Fruit fly (Drosophila melanogaster): ENCODE data around the gene CG13599.

CG13599 gene

dm6 chr3R:23909347-23909862 is 22.0 kb upstream of the CG13599 start:
- TF ChIP-seq noc (tag; optimal IDR thresholded peaks at IDR 0.05), result no peak

- TF ChIP-seq noc (tag; optimal IDR thresholded peaks at IDR 0.05), result no peak
Measured at dm6 chr3R:23910260-23910887, 21.1 kb upstream of the CG13599 start.

dm6 chr3R:23911073-23911690 is 20.3 kb upstream of the CG13599 start:
- TF ChIP-seq noc (tag; optimal IDR thresholded peaks at IDR 0.05), result no peak

dm6 chr3R:23912349-23912748 is 19.1 kb upstream of the CG13599 start:
- TF ChIP-seq noc (tag; optimal IDR thresholded peaks at IDR 0.05), result no peak

dm6 chr3R:23914415-23915041 is 16.9 kb upstream of the CG13599 start:
- TF ChIP-seq noc (tag; optimal IDR thresholded peaks at IDR 0.05), result no peak

dm6 chr3R:23915042-23915428 is 16.4 kb upstream of the CG13599 start:
- peak; percentile 18 for TF ChIP-seq noc (tag; optimal IDR thresholded peaks at IDR 0.05)

dm6 chr3R:23915967-23916366 is 15.5 kb upstream of the CG13599 start:
- no peak for TF ChIP-seq noc (tag; optimal IDR thresholded peaks at IDR 0.05)

- TF ChIP-seq noc (tag; optimal IDR thresholded peaks at IDR 0.05), result no peak
Measured at dm6 chr3R:23919366-23919765, 12.1 kb upstream of the CG13599 start.

- no peak for TF ChIP-seq noc (tag; optimal IDR thresholded peaks at IDR 0.05)
Measured at dm6 chr3R:23920387-23920786, 11.1 kb upstream of the CG13599 start.

dm6 chr3R:23920874-23921539 is 10.4 kb upstream of the CG13599 start:
- no peak for TF ChIP-seq noc (tag; optimal IDR thresholded peaks at IDR 0.05)

dm6 chr3R:23921701-23922501 is 9.5 kb upstream of the CG13599 start:
- TF ChIP-seq noc (tag; optimal IDR thresholded peaks at IDR 0.05), result peak; percentile 81

dm6 chr3R:23922502-23923350 is 8.7 kb upstream of the CG13599 start, which contains the start of the genes sba and CG31141:
TSS of gene sba (minus strand) at chr3R:23922973.
TSS of gene CG31141 (plus strand) at chr3R:23923300.
- TF ChIP-seq noc (tag; optimal IDR thresholded peaks at IDR 0.05), result no peak

dm6 chr3R:23924200-23924599 is 7.2 kb upstream of the CG13599 start, which contains the start of gene Ndc1:
TSS of gene Ndc1 (plus strand) at chr3R:23924399.
- no peak for TF ChIP-seq noc (tag; optimal IDR thresholded peaks at IDR 0.05)

- TF ChIP-seq noc (tag; optimal IDR thresholded peaks at IDR 0.05), result no peak
Measured at dm6 chr3R:23927429-23927828, 4.0 kb upstream of the CG13599 start, which contains the start of gene CG13601. TSS of gene CG13601 (minus strand) at chr3R:23927634.

All from whole organism, larva.